Fruit fly (Drosophila melanogaster) whole organism, embryonic: ENCODE results near the gene Ufd1.
A peak's percentile ranks its signal among the peaks of the same experiment; 100 is the strongest.

Experiments
- B-H2 ChIP-seq: fragments of 200-800 bp; sonication (Bioruptor generic); optimal IDR thresholded peaks from 2 replicates; lab custom pipeline; 2018; ENCODE audit warnings: missing biosample characterization, mild to moderate bottlenecking, missing genetic modification characterization
- CG10431 ChIP-seq: fragments of 200-800 bp; sonication (Bioruptor generic); optimal IDR thresholded peaks from 3 replicates; lab custom pipeline; 2018; ENCODE audit warnings: missing biosample characterization, mild to moderate bottlenecking, missing genetic modification characterization
- CG11504 ChIP-seq: fragments of 200-800 bp; sonication (Bioruptor generic); optimal IDR thresholded peaks from 3 replicates; lab custom pipeline; 2019; ENCODE audit warnings: missing biosample characterization, mild to moderate bottlenecking, missing genetic modification characterization, moderate library complexity
- CG12071 ChIP-seq: fragments of 200-800 bp; sonication (Bioruptor generic); optimal IDR thresholded peaks from 3 replicates; lab custom pipeline; 2018; ENCODE audit warnings: missing biosample characterization, mild to moderate bottlenecking, missing genetic modification characterization
- CG12744 ChIP-seq: fragments of 200-800 bp; sonication (Bioruptor generic); optimal IDR thresholded peaks from 2 replicates; lab custom pipeline; 2016; ENCODE audit warnings: missing biosample characterization, missing genetic modification characterization
- CG16779 ChIP-seq: fragments of 200-800 bp; sonication (Bioruptor generic); IDR thresholded peaks from 2 replicates; pipeline ENCODE4 v1.3.6; 2022; ENCODE audit warnings: missing biosample characterization, missing genetic modification characterization
- CG16813 ChIP-seq: fragments of 200-800 bp; sonication (Bioruptor generic); IDR thresholded peaks from 3 replicates; pipeline ENCODE4 v1.3.6; 2022; ENCODE audit warnings: missing biosample characterization, missing genetic modification characterization; ENCODE audit not compliant: partially characterized antibody
- CG16863 ChIP-seq: fragments of 200-800 bp; sonication (Bioruptor generic); optimal IDR thresholded peaks from 3 replicates; lab custom pipeline; 2016; ENCODE audit warnings: missing biosample characterization, missing genetic modification characterization
- CG17186 ChIP-seq: fragments of 200-800 bp; sonication (Bioruptor generic); optimal IDR thresholded peaks from 3 replicates; lab custom pipeline; 2017; ENCODE audit warnings: missing biosample characterization, missing genetic modification reagents, missing genetic modification characterization
- CG17359 ChIP-seq: fragments of 200-800 bp; sonication (Bioruptor generic); optimal IDR thresholded peaks from 3 replicates; lab custom pipeline; 2018; ENCODE audit warnings: missing biosample characterization, mild to moderate bottlenecking, missing genetic modification characterization, moderate library complexity
- CG1792 ChIP-seq: fragments of 200-800 bp; sonication (Bioruptor generic); optimal IDR thresholded peaks from 2 replicates; lab custom pipeline; 2016; ENCODE audit warnings: missing biosample characterization, missing genetic modification characterization
- CG2120 ChIP-seq: fragments of 200-800 bp; sonication (Bioruptor generic); optimal IDR thresholded peaks from 3 replicates; lab custom pipeline; 2016; ENCODE audit warnings: missing biosample characterization, missing genetic modification characterization
- CG2129 ChIP-seq: fragments of 200-800 bp; sonication (Bioruptor generic); IDR thresholded peaks from 2 replicates; pipeline ENCODE4 v1.3.6; 2022; ENCODE audit warnings: missing biosample characterization, missing genetic modification characterization; ENCODE audit not compliant: partially characterized antibody
- CG30020 ChIP-seq: fragments of 200-800 bp; optimal IDR thresholded peaks from 2 replicates; lab custom pipeline; 2019; ENCODE audit warnings: missing biosample characterization, mild to moderate bottlenecking, missing genetic modification characterization, moderate library complexity
- CG31224 ChIP-seq: fragments of 200-800 bp; sonication (Bioruptor generic); IDR thresholded peaks from 2 replicates; pipeline ENCODE4 v1.3.6; 2022; ENCODE audit warnings: missing biosample characterization, missing genetic modification characterization
- CG32772 ChIP-seq: fragments of 200-800 bp; sonication (Bioruptor generic); IDR thresholded peaks from 2 replicates; pipeline ENCODE4 v1.3.6; 2022; ENCODE audit warnings: missing biosample characterization, missing genetic modification characterization
- CG4424 ChIP-seq: fragments of 200-800 bp; sonication (Bioruptor generic); optimal IDR thresholded peaks from 3 replicates; lab custom pipeline; 2016; ENCODE audit warnings: missing biosample characterization, missing genetic modification characterization
- CG7357 ChIP-seq: fragments of 200-800 bp; sonication (Bioruptor generic); IDR thresholded peaks from 3 replicates; pipeline ENCODE4 v1.3.6; 2022; ENCODE audit warnings: missing biosample characterization, missing genetic modification characterization
- CG8765 ChIP-seq: fragments of 200-800 bp; sonication (Bioruptor generic); IDR thresholded peaks from 2 replicates; pipeline ENCODE4 v1.3.6; 2022; ENCODE audit warnings: missing biosample characterization, missing genetic modification characterization
- CG9797 ChIP-seq: fragments of 200-800 bp; sonication (Bioruptor generic); optimal IDR thresholded peaks from 3 replicates; lab custom pipeline; 2018; ENCODE audit warnings: missing biosample characterization, mild to moderate bottlenecking, missing genetic modification characterization
- CG9817 ChIP-seq: fragments of 200-800 bp; sonication (Bioruptor generic); optimal IDR thresholded peaks from 2 replicates; lab custom pipeline; 2018; ENCODE audit warnings: missing biosample characterization, mild to moderate bottlenecking, missing genetic modification characterization, moderate library complexity
- Dek ChIP-seq: fragments of 200-800 bp; sonication (Bioruptor generic); optimal IDR thresholded peaks from 3 replicates; lab custom pipeline; 2019; ENCODE audit warnings: missing biosample characterization, mild to moderate bottlenecking, missing genetic modification characterization, moderate library complexity
- E2f2 ChIP-seq: fragments of 200-800 bp; sonication (Bioruptor generic); IDR thresholded peaks from 2 replicates; pipeline ENCODE4 v1.3.6; 2022; ENCODE audit warnings: missing biosample characterization, missing genetic modification characterization
- HLH54F ChIP-seq: fragments of 200-800 bp; sonication (Bioruptor generic); optimal IDR thresholded peaks from 3 replicates; lab custom pipeline; 2016; ENCODE audit warnings: missing biosample characterization, missing genetic modification characterization
- Hmr ChIP-seq: fragments of 200-800 bp; sonication (Bioruptor generic); optimal IDR thresholded peaks from 3 replicates; lab custom pipeline; 2017; ENCODE audit warnings: mild to moderate bottlenecking, missing biosample characterization, missing genetic modification reagents, missing genetic modification characterization
- Hsf ChIP-seq: fragments of 200-800 bp; sonication (Bioruptor generic); optimal IDR thresholded peaks from 3 replicates; lab custom pipeline; 2016; ENCODE audit warnings: missing biosample characterization, missing genetic modification characterization
- Lim3 ChIP-seq: fragments of 200-800 bp; sonication (Bioruptor generic); IDR thresholded peaks from 2 replicates; pipeline ENCODE4 v1.3.6; 2022; ENCODE audit warnings: missing biosample characterization, missing genetic modification characterization
- NFAT ChIP-seq: fragments of 200-800 bp; sonication (Bioruptor generic); IDR thresholded peaks from 2 replicates; pipeline ENCODE4 v1.3.6; 2022; ENCODE audit warnings: missing biosample characterization, missing genetic modification characterization
- Oli ChIP-seq: fragments of 200-800 bp; sonication (Bioruptor generic); optimal IDR thresholded peaks from 2 replicates; lab custom pipeline; 2018; ENCODE audit warnings: missing biosample characterization, mild to moderate bottlenecking, missing genetic modification characterization, moderate library complexity
- Opbp ChIP-seq: fragments of 200-800 bp; sonication (Bioruptor generic); IDR thresholded peaks from 3 replicates; pipeline ENCODE4 v1.3.6; 2022; ENCODE audit warnings: missing biosample characterization, missing genetic modification characterization; ENCODE audit not compliant: partially characterized antibody
- PHDP ChIP-seq: fragments of 200-800 bp; sonication (Bioruptor generic); optimal IDR thresholded peaks from 3 replicates; lab custom pipeline; 2018; ENCODE audit warnings: missing biosample characterization, mild to moderate bottlenecking, missing genetic modification characterization, moderate library complexity
- Side ChIP-seq: fragments of 200-800 bp; sonication (Bioruptor generic); optimal IDR thresholded peaks from 2 replicates; lab custom pipeline; 2016; ENCODE audit warnings: missing biosample characterization, missing genetic modification characterization
- al ChIP-seq: fragments of 200-800 bp; sonication (Bioruptor generic); IDR thresholded peaks from 2 replicates; pipeline ENCODE4 v1.3.6; 2022; ENCODE audit warnings: missing biosample characterization, missing genetic modification characterization
- amos ChIP-seq: fragments of 200-800 bp; sonication (Bioruptor generic); IDR thresholded peaks from 2 replicates; pipeline ENCODE4 v1.3.6; 2022; ENCODE audit warnings: missing biosample characterization, missing genetic modification characterization; ENCODE audit not compliant: partially characterized antibody
- bab2 ChIP-seq: fragments of 200-800 bp; sonication (Bioruptor generic); optimal IDR thresholded peaks from 2 replicates; lab custom pipeline; 2016; ENCODE audit warnings: missing biosample characterization, missing genetic modification characterization
- ems ChIP-seq: fragments of 200-800 bp; sonication (Bioruptor generic); optimal IDR thresholded peaks from 3 replicates; lab custom pipeline; 2016; ENCODE audit warnings: missing biosample characterization, missing genetic modification characterization
- eyg ChIP-seq: fragments of 200-800 bp; sonication (Bioruptor generic); optimal IDR thresholded peaks from 3 replicates; lab custom pipeline; 2016; ENCODE audit warnings: missing biosample characterization, missing genetic modification characterization
- grau ChIP-seq: fragments of 200-800 bp; optimal IDR thresholded peaks from 3 replicates; lab custom pipeline; 2019; ENCODE audit warnings: missing biosample characterization, mild to moderate bottlenecking, missing genetic modification characterization, moderate library complexity
- gsb-n ChIP-seq: fragments of 200-800 bp; sonication (Bioruptor generic); optimal IDR thresholded peaks from 3 replicates; lab custom pipeline; 2018; ENCODE audit warnings: missing biosample characterization, mild to moderate bottlenecking, missing genetic modification characterization
- h ChIP-seq: fragments of >200 bp; optimal IDR thresholded peaks from 2 replicates; lab custom pipeline; 2017
- hth ChIP-seq: fragments of >200 bp; optimal IDR thresholded peaks from 2 replicates; lab custom pipeline; 2017; ENCODE audit warnings: inconsistent platforms
- luna ChIP-seq: fragments of 200-800 bp; sonication (Bioruptor generic); optimal IDR thresholded peaks from 2 replicates; lab custom pipeline; 2016; ENCODE audit warnings: missing biosample characterization, missing genetic modification characterization
- nerfin-2 ChIP-seq: fragments of 200-800 bp; sonication (Bioruptor generic); IDR thresholded peaks from 2 replicates; pipeline ENCODE4 v1.3.6; 2022; ENCODE audit warnings: missing biosample characterization, missing genetic modification characterization; ENCODE audit not compliant: partially characterized antibody
- onecut ChIP-seq: fragments of 200-800 bp; sonication (Bioruptor generic); IDR thresholded peaks from 2 replicates; pipeline ENCODE4 v1.3.6; 2022; ENCODE audit warnings: missing biosample characterization, missing genetic modification characterization
- pnt ChIP-seq: fragments of 200-800 bp; sonication (Bioruptor generic); optimal IDR thresholded peaks from 3 replicates; lab custom pipeline; 2016; ENCODE audit warnings: missing biosample characterization, missing genetic modification characterization
- sd ChIP-seq: fragments of 200-800 bp; sonication (Bioruptor generic); optimal IDR thresholded peaks from 3 replicates; lab custom pipeline; 2018; ENCODE audit warnings: missing biosample characterization, mild to moderate bottlenecking, missing genetic modification characterization, moderate library complexity
- sisA ChIP-seq: fragments of 200-800 bp; sonication (Bioruptor generic); IDR thresholded peaks from 2 replicates; pipeline ENCODE4 v1.3.6; 2022; ENCODE audit warnings: missing biosample characterization, missing genetic modification characterization
- slbo ChIP-seq: fragments of 200-800 bp; sonication (Bioruptor generic); IDR thresholded peaks from 2 replicates; pipeline ENCODE4 v1.3.6; 2022; ENCODE audit warnings: missing biosample characterization, missing genetic modification characterization
- sqz ChIP-seq: fragments of 200-800 bp; sonication (Bioruptor generic); optimal IDR thresholded peaks from 3 replicates; lab custom pipeline; 2018; ENCODE audit warnings: missing biosample characterization, mild to moderate bottlenecking, missing genetic modification characterization
- tgo ChIP-seq: fragments of 200-800 bp; sonication (Bioruptor generic); IDR thresholded peaks from 3 replicates; pipeline ENCODE4 v1.3.6; 2022; ENCODE audit warnings: missing biosample characterization, missing genetic modification characterization
- trh ChIP-seq: fragments of 200-800 bp; sonication (Bioruptor generic); optimal IDR thresholded peaks from 2 replicates; lab custom pipeline; 2016; ENCODE audit warnings: missing biosample characterization, missing genetic modification characterization
- yki ChIP-seq: fragments of >200 bp; optimal IDR thresholded peaks from 3 replicates; lab custom pipeline; 2018

Ufd1 gene

dm6 chr3L:11123088-11123487 lies at the start of gene Ufd1, which contains the start of gene NaPi-III (continued):
- TF ChIP-seq CG31224 (GFP tag; lab: Robert Waterston, UW) (no peak), Dek (tag; lab: Kevin White, UChicago) (peak; percentile 67), PHDP (tag; lab: Kevin White, UChicago) (no peak), ems (GFP tag; lab: Kevin White, UChicago) (peak; percentile 23), CG10431 (GFP tag; lab: Kevin White, UChicago) (peak; percentile 13), pnt (GFP tag; lab: Kevin White, UChicago) (peak; percentile 26), CG9817 (tag; lab: Kevin White, UChicago) (peak; percentile 15), CG16863 (GFP tag; lab: Kevin White, UChicago) (peak; percentile 8), h (lab: Kevin White, UChicago) (no peak), CG12744 (GFP tag; lab: Kevin White, UChicago) (no peak), sisA (GFP tag; lab: Robert Waterston, UW) (peak; percentile 44; the same call in 1 of the 2 replicates), CG17359 (tag; lab: Kevin White, UChicago) (peak; percentile 57), slbo (peak; percentile 76), nerfin-2 (GFP tag; lab: Robert Waterston, UW) (peak; percentile 59), sd (tag; lab: Kevin White, UChicago) (peak; percentile 77), trh (GFP tag; lab: Kevin White, UChicago) (no peak), CG2129 (peak; percentile 53), amos (GFP tag; lab: Robert Waterston, UW) (peak; percentile 90), yki (no peak), CG1792 (GFP tag; lab: Kevin White, UChicago) (no peak), Lim3 (GFP tag; lab: Robert Waterston, UW) (no peak), luna (GFP tag; lab: Kevin White, UChicago) (peak; percentile 2), CG12071 (GFP tag; lab: Kevin White, UChicago) (no peak), CG9797 (GFP tag; lab: Kevin White, UChicago) (peak; percentile 94), B-H2 (GFP tag; lab: Kevin White, UChicago) (peak; percentile 64), al (0 out of 2 replicates have a peak, but pooled peaks have one; percentile 19), gsb-n (tag; lab: Kevin White, UChicago) (peak; percentile 9), eyg (GFP tag; lab: Kevin White, UChicago) (peak; percentile 71), grau (tag; lab: Kevin White, UChicago) (peak; percentile 46), CG16779 (GFP tag; lab: Robert Waterston, UW) (no peak), NFAT (GFP tag; lab: Robert Waterston, UW) (peak; percentile 72), CG32772 (GFP tag; lab: Robert Waterston, UW) (peak; percentile 85), bab2 (GFP tag; lab: Kevin White, UChicago) (peak; percentile 14), Hmr (peak; percentile 90), Side (GFP tag; lab: Kevin White, UChicago) (peak; percentile 20), HLH54F (GFP tag; lab: Kevin White, UChicago) (peak; percentile 43), onecut (GFP tag; lab: Robert Waterston, UW) (no peak), E2f2 (GFP tag; lab: Robert Waterston, UW) (peak; percentile 91), CG11504 (tag; lab: Kevin White, UChicago) (peak; percentile 61), CG4424 (GFP tag; lab: Kevin White, UChicago) (no peak), sqz (peak; percentile 88), Oli (tag; lab: Kevin White, UChicago) (no peak), hth (lab: Kevin White, UChicago) (no peak), CG17186 (peak; percentile 92), CG2120 (GFP tag; lab: Kevin White, UChicago) (peak; percentile 41), CG8765 (GFP tag; lab: Robert Waterston, UW) (no peak), CG30020 (peak; percentile 19), tgo (GFP tag; lab: Robert Waterston, UW) (no peak), CG7357 (GFP tag; lab: Robert Waterston, UW) (no peak), Opbp (GFP tag; lab: Robert Waterston, UW) (peak; percentile 93), CG16813 (peak; percentile 84), Hsf (GFP tag; lab: Kevin White, UChicago) (peak; percentile 34)
